Fruit fly (Drosophila melanogaster) whole organism, prepupa: Measurements from ENCODE around the gene mib1.

Source experiments
- Blimp-1 ChIP-seq: fragments of 200-800 bp; sonication (Bioruptor generic); optimal IDR thresholded peaks from 3 replicates; lab custom pipeline; 2017; ENCODE audit warnings: missing biosample characterization, missing genetic modification characterization, mild to moderate bottlenecking, moderate library complexity, missing genetic modification reagents
- CG10631 ChIP-seq: fragments of 200-800 bp; sonication (Bioruptor generic); optimal IDR thresholded peaks from 2 replicates; lab custom pipeline; 2016; ENCODE audit warnings: missing biosample characterization, missing genetic modification characterization
- CG10669 ChIP-seq: fragments of 200-800 bp; sonication (Bioruptor generic); optimal IDR thresholded peaks from 3 replicates; lab custom pipeline; 2018; ENCODE audit warnings: missing biosample characterization, mild to moderate bottlenecking, missing genetic modification characterization, moderate library complexity
- CG11294 ChIP-seq: fragments of 200-800 bp; sonication (Bioruptor generic); IDR thresholded peaks from 2 replicates; pipeline ENCODE4 v1.3.6; 2022; ENCODE audit warnings: missing biosample characterization, missing genetic modification characterization
- CG11762 ChIP-seq: fragments of 200-800 bp; sonication (Bioruptor generic); optimal IDR thresholded peaks from 3 replicates; lab custom pipeline; 2016; ENCODE audit warnings: missing biosample characterization, missing genetic modification characterization; ENCODE audit not compliant: insufficient read depth
- CG11902 ChIP-seq: fragments of 200-800 bp; sonication (Bioruptor generic); optimal IDR thresholded peaks from 3 replicates; lab custom pipeline; 2016; ENCODE audit warnings: missing biosample characterization, missing genetic modification characterization
- CG15336 ChIP-seq: fragments of 200-800 bp; sonication (Bioruptor generic); IDR thresholded peaks from 2 replicates; pipeline ENCODE4 v1.3.6; 2022; ENCODE audit warnings: missing biosample characterization, missing genetic modification characterization
- CG1621 ChIP-seq: fragments of 200-800 bp; sonication (Bioruptor generic); optimal IDR thresholded peaks from 3 replicates; lab custom pipeline; 2018; ENCODE audit warnings: missing biosample characterization, mild to moderate bottlenecking, missing genetic modification characterization
- CG32006 ChIP-seq: fragments of 200-800 bp; sonication (Bioruptor generic); optimal IDR thresholded peaks from 3 replicates; lab custom pipeline; 2017; ENCODE audit warnings: missing biosample characterization, mild to moderate bottlenecking, missing genetic modification characterization
- CG34406 ChIP-seq: fragments of 200-800 bp; sonication (Bioruptor generic); optimal IDR thresholded peaks from 3 replicates; lab custom pipeline; 2016; ENCODE audit warnings: missing biosample characterization, missing genetic modification characterization
- CG6163 ChIP-seq: fragments of 200-800 bp; sonication (Bioruptor generic); IDR thresholded peaks from 3 replicates; pipeline ENCODE4 v1.3.6; 2022; ENCODE audit warnings: missing biosample characterization, missing genetic modification characterization
- CG6276 ChIP-seq: fragments of 200-800 bp; sonication (Bioruptor generic); optimal IDR thresholded peaks from 2 replicates; lab custom pipeline; 2017; ENCODE audit warnings: missing biosample characterization, mild to moderate bottlenecking, missing genetic modification characterization
- CG6792 ChIP-seq: fragments of 200-800 bp; sonication (Bioruptor generic); optimal IDR thresholded peaks from 3 replicates; lab custom pipeline; 2016; ENCODE audit warnings: missing biosample characterization, missing genetic modification characterization
- CG6808 ChIP-seq: fragments of 200-800 bp; sonication (Bioruptor generic); optimal IDR thresholded peaks from 3 replicates; lab custom pipeline; 2017; ENCODE audit warnings: missing biosample characterization, missing genetic modification characterization, mild to moderate bottlenecking, moderate library complexity, missing genetic modification reagents
- CG6854 ChIP-seq: fragments of 200-800 bp; sonication (Bioruptor generic); optimal IDR thresholded peaks from 2 replicates; lab custom pipeline; 2017; ENCODE audit warnings: missing biosample characterization, mild to moderate bottlenecking, missing genetic modification characterization
- CG7368 ChIP-seq: fragments of 200-800 bp; sonication (Bioruptor generic); optimal IDR thresholded peaks from 3 replicates; lab custom pipeline; 2016; ENCODE audit warnings: missing biosample characterization, missing genetic modification characterization
- CG8119 ChIP-seq: fragments of 200-800 bp; sonication (Bioruptor generic); IDR thresholded peaks from 3 replicates; pipeline ENCODE4 v1.3.6; 2022; ENCODE audit warnings: missing biosample characterization, missing genetic modification characterization
- CG8319 ChIP-seq: fragments of 200-800 bp; sonication (Bioruptor generic); optimal IDR thresholded peaks from 3 replicates; lab custom pipeline; 2016; ENCODE audit warnings: missing biosample characterization, missing genetic modification characterization
- CG8632 ChIP-seq: fragments of 200-800 bp; sonication (Bioruptor generic); optimal IDR thresholded peaks from 3 replicates; lab custom pipeline; 2016; ENCODE audit warnings: missing biosample characterization, missing genetic modification characterization
- CG9139 ChIP-seq: fragments of 200-800 bp; sonication (Bioruptor generic); optimal IDR thresholded peaks from 3 replicates; lab custom pipeline; 2017; ENCODE audit warnings: missing biosample characterization, mild to moderate bottlenecking, missing genetic modification characterization
- Eip75B ChIP-seq: fragments of 200-800 bp; sonication (Bioruptor generic); optimal IDR thresholded peaks from 3 replicates; lab custom pipeline; 2016; ENCODE audit warnings: missing biosample characterization, missing genetic modification characterization
- Eip78C ChIP-seq: fragments of 200-800 bp; sonication (Bioruptor generic); peaks from one replicate; lab custom pipeline; 2016; ENCODE audit warnings: missing biosample characterization, missing genetic modification characterization
- Eip93F ChIP-seq: fragments of 200-800 bp; sonication (Bioruptor generic); optimal IDR thresholded peaks from 2 replicates; lab custom pipeline; 2016; ENCODE audit warnings: missing biosample characterization, mild to moderate bottlenecking, missing genetic modification characterization
- Ets21C ChIP-seq: fragments of 200-800 bp; sonication (Bioruptor generic); optimal IDR thresholded peaks from 3 replicates; lab custom pipeline; 2016; ENCODE audit warnings: missing biosample characterization, missing genetic modification characterization
- Ets96B ChIP-seq: fragments of 200-800 bp; optimal IDR thresholded peaks from 2 replicates; lab custom pipeline; 2019; ENCODE audit warnings: missing biosample characterization, mild to moderate bottlenecking, missing genetic modification characterization, moderate library complexity
- Gug ChIP-seq: fragments of 200-800 bp; sonication (Bioruptor generic); IDR thresholded peaks from 2 replicates; pipeline ENCODE4 v1.3.6; 2022; ENCODE audit warnings: missing biosample characterization, missing genetic modification characterization
- Hr39 ChIP-seq: fragments of 200-800 bp; sonication (Bioruptor generic); optimal IDR thresholded peaks from 2 replicates; lab custom pipeline; 2016; ENCODE audit warnings: missing biosample characterization, missing genetic modification characterization
- Hr4 ChIP-seq: fragments of 200-800 bp; sonication (Bioruptor generic); optimal IDR thresholded peaks from 3 replicates; lab custom pipeline; 2016; ENCODE audit warnings: missing biosample characterization, missing genetic modification characterization
- Met ChIP-seq: fragments of 200-800 bp; sonication (Bioruptor generic); optimal IDR thresholded peaks from 3 replicates; lab custom pipeline; 2016; ENCODE audit warnings: missing biosample characterization, missing genetic modification characterization
- OdsH ChIP-seq: fragments of 200-800 bp; sonication (Bioruptor generic); optimal IDR thresholded peaks from 3 replicates; lab custom pipeline; 2016; ENCODE audit warnings: missing biosample characterization, missing genetic modification characterization
- Smox ChIP-seq: fragments of 200-800 bp; sonication (Bioruptor generic); optimal IDR thresholded peaks from 3 replicates; lab custom pipeline; 2016; ENCODE audit warnings: missing biosample characterization, missing genetic modification characterization
- Sox102F ChIP-seq: fragments of 200-800 bp; sonication (Bioruptor generic); optimal IDR thresholded peaks from 2 replicates; lab custom pipeline; 2016; ENCODE audit warnings: missing biosample characterization, mild to moderate bottlenecking, missing genetic modification characterization
- Sox14 ChIP-seq: fragments of 200-800 bp; sonication (Bioruptor generic); optimal IDR thresholded peaks from 3 replicates; lab custom pipeline; 2016; ENCODE audit warnings: missing biosample characterization, missing genetic modification characterization
- acj6 ChIP-seq: fragments of 200-800 bp; sonication (Bioruptor generic); optimal IDR thresholded peaks from 3 replicates; lab custom pipeline; 2016; ENCODE audit warnings: missing biosample characterization, missing genetic modification characterization
- cyc ChIP-seq: fragments of 200-800 bp; sonication (Bioruptor generic); optimal IDR thresholded peaks from 3 replicates; lab custom pipeline; 2016; ENCODE audit warnings: missing biosample characterization, missing genetic modification characterization
- dac ChIP-seq: fragments of 200-800 bp; sonication (Bioruptor generic); optimal IDR thresholded peaks from 2 replicates; lab custom pipeline; 2017; ENCODE audit warnings: missing biosample characterization, mild to moderate bottlenecking, missing genetic modification characterization
- dsx ChIP-seq: fragments of 200-800 bp; optimal IDR thresholded peaks from 3 replicates; lab custom pipeline; 2019; ENCODE audit warnings: missing biosample characterization, mild to moderate bottlenecking, missing genetic modification characterization, moderate library complexity; ENCODE audit not compliant: poor library complexity, severe bottlenecking
- esn ChIP-seq: fragments of 200-800 bp; sonication (Bioruptor generic); optimal IDR thresholded peaks from 2 replicates; lab custom pipeline; 2016; ENCODE audit warnings: missing biosample characterization, mild to moderate bottlenecking, missing genetic modification characterization, moderate library complexity
- fd59A ChIP-seq: fragments of 200-800 bp; sonication (Bioruptor generic); optimal IDR thresholded peaks from 2 replicates; lab custom pipeline; 2017; ENCODE audit warnings: missing biosample characterization, mild to moderate bottlenecking, missing genetic modification characterization, missing genetic modification reagents
- fd85E ChIP-seq: fragments of 200-800 bp; sonication (Bioruptor generic); optimal IDR thresholded peaks from 3 replicates; lab custom pipeline; 2016; ENCODE audit warnings: missing biosample characterization, missing genetic modification characterization
- net ChIP-seq: fragments of 200-800 bp; sonication (Bioruptor generic); optimal IDR thresholded peaks from 3 replicates; lab custom pipeline; 2016; ENCODE audit warnings: missing biosample characterization, missing genetic modification characterization
- salr ChIP-seq, 2 experiments: fragments of 200-800 bp; sonication (Bioruptor generic); optimal IDR thresholded peaks; 3 replicates each; lab custom pipeline; 2016 to 2018; ENCODE audit warnings: missing biosample characterization in 2 of 2, missing genetic modification characterization in 2 of 2, mild to moderate bottlenecking in 1 of 2
- spab ChIP-seq: fragments of 200-800 bp; sonication (Bioruptor generic); optimal IDR thresholded peaks from 2 replicates; lab custom pipeline; 2017; ENCODE audit warnings: missing biosample characterization, mild to moderate bottlenecking, missing genetic modification characterization, missing genetic modification reagents
- svp ChIP-seq: fragments of 200-800 bp; sonication (Bioruptor generic); peaks from one replicate; lab custom pipeline; 2016; ENCODE audit warnings: missing biosample characterization, missing genetic modification characterization
- topi ChIP-seq: fragments of 200-800 bp; sonication (Bioruptor generic); optimal IDR thresholded peaks from 3 replicates; lab custom pipeline; 2016; ENCODE audit warnings: missing biosample characterization, missing genetic modification characterization
- vri ChIP-seq: fragments of 200-800 bp; sonication (Bioruptor generic); optimal IDR thresholded peaks from 3 replicates; lab custom pipeline; 2016; ENCODE audit warnings: missing biosample characterization, mild to moderate bottlenecking, missing genetic modification characterization

Gene mib1

DNA sequence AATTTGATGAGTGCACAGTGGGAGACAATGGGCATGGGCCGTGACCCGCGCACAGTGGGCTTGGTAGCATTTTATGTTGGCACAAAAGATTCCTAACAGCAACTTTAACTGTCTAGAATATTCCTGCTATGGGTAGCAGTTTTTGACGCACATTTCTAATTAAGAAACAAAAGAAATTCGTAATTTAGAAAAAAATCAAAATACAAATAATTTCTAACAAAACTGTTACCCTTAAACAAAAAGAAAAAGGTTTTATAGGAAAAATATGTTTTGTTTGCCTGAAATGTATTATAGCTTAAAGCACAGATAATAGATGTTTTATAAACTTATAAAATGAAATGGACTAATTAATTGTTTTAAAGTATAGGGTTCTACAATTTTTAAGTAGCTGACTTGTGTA is 5.3 kb upstream of the mib1 start (continued):
- TF ChIP-seq CG11294 (GFP tag; lab: Robert Waterston, UW) = no peak
- TF ChIP-seq net = no peak
- TF ChIP-seq CG6854 (GFP tag; lab: Kevin White, UChicago) = no peak
- TF ChIP-seq dac = no peak
- peak; percentile 22 for TF ChIP-seq acj6 (GFP tag; lab: Kevin White, UChicago)
- no peak for TF ChIP-seq CG1621 (tag; lab: Kevin White, UChicago)
- no peak for TF ChIP-seq fd59A (GFP tag; lab: Kevin White, UChicago)
- no peak for TF ChIP-seq Gug (GFP tag; lab: Robert Waterston, UW)
- peak; percentile 78 for TF ChIP-seq Eip78C (GFP tag; lab: Kevin White, UChicago)
- TF ChIP-seq CG6792 = no peak
- peak; percentile 20 for TF ChIP-seq Ets96B (tag; lab: Kevin White, UChicago)
- TF ChIP-seq CG10631 (GFP tag; lab: Kevin White, UChicago) = no peak
- TF ChIP-seq svp = no peak
- no peak for TF ChIP-seq Eip75B (GFP tag; lab: Kevin White, UChicago)
- TF ChIP-seq vri (GFP tag; lab: Kevin White, UChicago) = no peak
- no peak for TF ChIP-seq Eip93F (GFP tag; lab: Kevin White, UChicago)
- TF ChIP-seq CG8632 (GFP tag; lab: Kevin White, UChicago) = no peak
- TF ChIP-seq CG9139 (GFP tag; lab: Kevin White, UChicago) = no peak
- no peak for TF ChIP-seq CG6276 (GFP tag; lab: Kevin White, UChicago)
- no peak for TF ChIP-seq Hr4 (GFP tag; lab: Kevin White, UChicago)
- TF ChIP-seq Met = peak; percentile 27
- peak; percentile 2 for TF ChIP-seq OdsH

DNA sequence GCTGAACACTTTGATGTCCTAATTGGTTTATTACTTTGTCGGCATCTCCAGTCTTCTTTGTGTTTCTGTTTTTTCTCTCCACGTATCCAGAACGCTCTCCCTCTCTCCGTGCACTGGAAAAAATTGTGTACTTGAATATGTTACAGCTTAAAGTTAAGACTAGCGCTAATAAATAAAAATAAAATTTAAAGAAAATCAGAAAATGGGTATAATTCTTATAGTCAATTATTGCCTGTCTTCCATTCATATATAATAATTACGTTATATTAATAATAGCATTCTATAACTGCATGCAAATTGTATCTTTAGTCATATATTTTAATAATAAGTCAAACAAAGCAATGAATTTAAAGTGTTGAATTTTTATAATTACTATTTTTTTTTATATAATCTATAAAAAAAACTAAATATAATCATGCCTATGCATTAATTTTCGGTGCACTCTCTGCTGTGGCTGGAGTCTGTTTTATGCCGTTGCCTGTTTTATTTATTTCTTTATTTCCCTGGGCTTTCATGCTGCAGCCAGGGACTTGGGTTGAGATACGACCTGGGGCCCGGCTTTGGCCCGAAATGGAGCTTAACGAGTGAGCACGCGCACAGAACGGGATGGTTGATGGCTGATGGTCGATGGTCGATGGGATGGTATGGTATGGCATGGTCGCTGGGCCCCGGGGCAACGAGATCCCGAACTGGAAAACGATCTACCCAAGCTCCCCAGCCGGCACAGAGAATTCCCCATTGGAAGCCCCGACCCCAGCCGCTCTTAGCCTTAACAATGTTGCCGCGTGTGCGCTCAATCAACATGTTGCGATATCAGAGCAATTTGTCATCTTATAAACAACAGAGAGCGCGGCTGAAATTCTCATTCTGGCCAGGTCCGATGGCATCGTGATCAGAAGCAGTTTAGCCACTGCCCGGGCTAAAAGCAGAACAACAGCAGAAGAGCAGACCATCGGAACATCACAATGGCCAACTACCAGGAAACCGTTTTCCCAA is 4.5 kb upstream of the mib1 start:
- TF ChIP-seq CG6163 (GFP tag; lab: Robert Waterston, UW) (peak; percentile 30; the same call in 2 of the 3 replicates), Ets96B (tag; lab: Kevin White, UChicago) (peak; percentile 73), acj6 (GFP tag; lab: Kevin White, UChicago) (peak; percentile 47), cyc (GFP tag; lab: Kevin White, UChicago) (peak; percentile 36), svp (peak; percentile 67), Blimp-1 (peak; percentile 46), Ets21C (GFP tag; lab: Kevin White, UChicago) (no peak), CG15336 (GFP tag; lab: Robert Waterston, UW) (no peak), dsx (peak; percentile 95), Hr39 (no peak), Hr4 (GFP tag; lab: Kevin White, UChicago) (no peak), salr (GFP tag; optimal IDR thresholded peaks at IDR 0.05; lab: Kevin White, UChicago) (peak in 1 of 2 experiments; percentile 39), CG7368 (GFP tag; lab: Kevin White, UChicago) (peak; percentile 17), CG8119 (GFP tag; lab: Robert Waterston, UW) (peak; percentile 45; the same call in 2 of the 3 replicates), Smox (GFP tag; lab: Kevin White, UChicago) (peak; percentile 26), spab (peak; percentile 64), vri (GFP tag; lab: Kevin White, UChicago) (no peak), CG8319 (no peak), Eip75B (GFP tag; lab: Kevin White, UChicago) (no peak), CG32006 (GFP tag; lab: Kevin White, UChicago) (peak; percentile 20), topi (peak; percentile 48), CG6808 (peak; percentile 63), CG11902 (GFP tag; lab: Kevin White, UChicago) (no peak), fd85E (GFP tag; lab: Kevin White, UChicago) (no peak), Eip93F (GFP tag; lab: Kevin White, UChicago) (no peak), CG1621 (tag; lab: Kevin White, UChicago) (no peak), CG6276 (GFP tag; lab: Kevin White, UChicago) (no peak), dac (no peak), Met (peak; percentile 23), CG11294 (GFP tag; lab: Robert Waterston, UW) (no peak), CG11762 (no peak), Sox14 (peak; percentile 1), net (peak; percentile 19), Sox102F (GFP tag; lab: Kevin White, UChicago) (no peak), CG34406 (peak; percentile 64), CG10669 (GFP tag; lab: Kevin White, UChicago) (peak; percentile 50), esn (GFP tag; lab: Kevin White, UChicago) (peak; percentile 73)
